Fruit fly (Drosophila melanogaster) whole organism, embryonic: ENCODE results near the gene ebd1.

Source experiments
- Abd-B ChIP-seq: fragments of 200-800 bp; sonication (Bioruptor generic); optimal IDR thresholded peaks from 2 replicates; lab custom pipeline; 2018; ENCODE audit warnings: missing biosample characterization, mild to moderate bottlenecking, missing genetic modification characterization, moderate library complexity
- Atf6 ChIP-seq: fragments of 200-800 bp; sonication (Bioruptor generic); IDR thresholded peaks from 2 replicates; pipeline ENCODE4 v1.3.6; 2022; ENCODE audit warnings: missing biosample characterization, missing genetic modification characterization
- CG10267 ChIP-seq: fragments of 200-800 bp; sonication (Bioruptor generic); optimal IDR thresholded peaks from 2 replicates; lab custom pipeline; 2018; ENCODE audit warnings: missing biosample characterization, mild to moderate bottlenecking, missing genetic modification characterization, moderate library complexity
- CG10462 ChIP-seq: fragments of 200-800 bp; sonication (Bioruptor generic); optimal IDR thresholded peaks from 2 replicates; lab custom pipeline; 2016; ENCODE audit warnings: missing biosample characterization, missing genetic modification characterization
- CG10959 ChIP-seq: fragments of 200-800 bp; sonication (Bioruptor generic); IDR thresholded peaks from 2 replicates; pipeline ENCODE4 v1.3.6; 2022; ENCODE audit warnings: missing biosample characterization, missing genetic modification characterization
- CG11085 ChIP-seq: fragments of 200-800 bp; sonication (Bioruptor generic); IDR thresholded peaks from 2 replicates; pipeline ENCODE4 v1.3.6; 2022; ENCODE audit warnings: missing biosample characterization, missing genetic modification characterization
- CG14014 ChIP-seq: fragments of 200-800 bp; sonication (Bioruptor generic); IDR thresholded peaks from 2 replicates; pipeline ENCODE4 v1.3.6; 2022; ENCODE audit warnings: missing biosample characterization, missing genetic modification characterization
- CG15601 ChIP-seq: fragments of 200-800 bp; sonication (Bioruptor generic); optimal IDR thresholded peaks from 3 replicates; lab custom pipeline; 2019; ENCODE audit warnings: missing biosample characterization, mild to moderate bottlenecking, missing genetic modification characterization, moderate library complexity
- CG16815 ChIP-seq: fragments of 200-800 bp; sonication (Bioruptor generic); optimal IDR thresholded peaks from 3 replicates; lab custom pipeline; 2017; ENCODE audit warnings: missing biosample characterization, mild to moderate bottlenecking, missing genetic modification characterization
- CG18011 ChIP-seq: fragments of 200-800 bp; sonication (Bioruptor generic); optimal IDR thresholded peaks from 2 replicates; lab custom pipeline; 2017; ENCODE audit warnings: missing biosample characterization, missing genetic modification characterization, mild to moderate bottlenecking, moderate library complexity, missing genotype
- CG18262 ChIP-seq: fragments of 200-800 bp; optimal IDR thresholded peaks from 3 replicates; lab custom pipeline; 2019; ENCODE audit warnings: missing biosample characterization, mild to moderate bottlenecking, missing genetic modification characterization, moderate library complexity
- CG3065 ChIP-seq: fragments of 200-800 bp; sonication (Bioruptor generic); optimal IDR thresholded peaks from 2 replicates; lab custom pipeline; 2016; ENCODE audit warnings: missing biosample characterization, missing genetic modification characterization
- CG31365 ChIP-seq: fragments of 200-800 bp; sonication (Bioruptor generic); optimal IDR thresholded peaks from 2 replicates; lab custom pipeline; 2018; ENCODE audit warnings: missing biosample characterization, mild to moderate bottlenecking, missing genetic modification characterization
- CG31388 ChIP-seq: fragments of 200-800 bp; sonication (Bioruptor generic); optimal IDR thresholded peaks from 2 replicates; lab custom pipeline; 2016; ENCODE audit warnings: missing biosample characterization, missing genetic modification characterization
- CG4730 ChIP-seq: fragments of 200-800 bp; sonication (Bioruptor generic); IDR thresholded peaks from 2 replicates; pipeline ENCODE4 v1.3.6; 2022; ENCODE audit warnings: missing biosample characterization, missing genetic modification characterization
- CG5245 ChIP-seq: fragments of 200-800 bp; sonication (Bioruptor generic); optimal IDR thresholded peaks from 3 replicates; lab custom pipeline; 2016; ENCODE audit warnings: missing biosample characterization, missing genetic modification characterization
- CG7839 ChIP-seq: fragments of 200-800 bp; sonication (Bioruptor generic); optimal IDR thresholded peaks from 3 replicates; lab custom pipeline; 2018; ENCODE audit warnings: missing biosample characterization, mild to moderate bottlenecking, missing genetic modification characterization, moderate library complexity
- CG7963 ChIP-seq: fragments of 200-800 bp; sonication (Bioruptor generic); IDR thresholded peaks from 3 replicates; pipeline ENCODE4 v1.3.6; 2022; ENCODE audit warnings: missing biosample characterization, missing genetic modification characterization; ENCODE audit not compliant: partially characterized antibody
- CG8281 ChIP-seq: fragments of 200-800 bp; sonication (Bioruptor generic); optimal IDR thresholded peaks from 2 replicates; lab custom pipeline; 2018; ENCODE audit warnings: missing biosample characterization, mild to moderate bottlenecking, missing genetic modification characterization, moderate library complexity
- CG9817 ChIP-seq: fragments of 200-800 bp; sonication (Bioruptor generic); optimal IDR thresholded peaks from 2 replicates; lab custom pipeline; 2018; ENCODE audit warnings: missing biosample characterization, mild to moderate bottlenecking, missing genetic modification characterization, moderate library complexity
- CTCF ChIP-seq: fragments of 200-800 bp; sonication (Bioruptor generic); optimal IDR thresholded peaks from 2 replicates; lab custom pipeline; 2017; ENCODE audit warnings: missing biosample characterization, mild to moderate bottlenecking, missing genetic modification characterization, moderate library complexity
- D19A ChIP-seq: fragments of 200-800 bp; optimal IDR thresholded peaks from 3 replicates; lab custom pipeline; 2019; ENCODE audit warnings: missing biosample characterization, mild to moderate bottlenecking, missing genetic modification characterization, moderate library complexity
- E2f2 ChIP-seq: fragments of 200-800 bp; sonication (Bioruptor generic); IDR thresholded peaks from 2 replicates; pipeline ENCODE4 v1.3.6; 2022; ENCODE audit warnings: missing biosample characterization, missing genetic modification characterization
- HHEX ChIP-seq: fragments of 200-800 bp; sonication (Bioruptor generic); optimal IDR thresholded peaks from 3 replicates; lab custom pipeline; 2017; ENCODE audit warnings: missing biosample characterization, mild to moderate bottlenecking, missing genetic modification characterization, missing genetic modification reagents
- Hmx ChIP-seq: fragments of 200-800 bp; sonication (Bioruptor generic); optimal IDR thresholded peaks from 2 replicates; lab custom pipeline; 2016; ENCODE audit warnings: missing biosample characterization, missing genetic modification characterization
- MESR4 ChIP-seq: fragments of 200-800 bp; sonication (Bioruptor generic); optimal IDR thresholded peaks from 2 replicates; lab custom pipeline; 2018; ENCODE audit warnings: missing biosample characterization, mild to moderate bottlenecking, missing genetic modification characterization, moderate library complexity
- Neu2 ChIP-seq: fragments of 200-800 bp; sonication (Bioruptor generic); optimal IDR thresholded peaks from 3 replicates; lab custom pipeline; 2016; ENCODE audit warnings: missing biosample characterization, missing genetic modification characterization, borderline replicate concordance
- Ptx1 ChIP-seq: fragments of 200-800 bp; sonication (Bioruptor generic); IDR thresholded peaks from 2 replicates; pipeline ENCODE4 v1.3.6; 2022; ENCODE audit warnings: missing biosample characterization, missing genetic modification characterization
- ap ChIP-seq: fragments of 200-800 bp; sonication (Bioruptor generic); IDR thresholded peaks from 2 replicates; pipeline ENCODE4 v1.3.6; 2022; ENCODE audit warnings: missing biosample characterization, missing genetic modification characterization
- bigmax ChIP-seq: fragments of 200-800 bp; sonication (Bioruptor generic); optimal IDR thresholded peaks from 2 replicates; lab custom pipeline; 2018; ENCODE audit warnings: missing biosample characterization, mild to moderate bottlenecking, missing genetic modification characterization
- btn ChIP-seq: fragments of 200-800 bp; sonication (Bioruptor generic); optimal IDR thresholded peaks from 2 replicates; lab custom pipeline; 2016; ENCODE audit warnings: missing biosample characterization, missing genetic modification characterization
- cato ChIP-seq: fragments of 200-800 bp; sonication (Bioruptor generic); optimal IDR thresholded peaks from 2 replicates; lab custom pipeline; 2016; ENCODE audit warnings: missing biosample characterization, missing genetic modification characterization, borderline replicate concordance
- cwo ChIP-seq: fragments of 200-800 bp; sonication (Bioruptor generic); optimal IDR thresholded peaks from 3 replicates; lab custom pipeline; 2017; ENCODE audit warnings: missing biosample characterization, missing genetic modification characterization, mild to moderate bottlenecking, moderate library complexity, missing genetic modification reagents
- dan ChIP-seq: fragments of 200-800 bp; sonication (Bioruptor generic); IDR thresholded peaks from 2 replicates; pipeline ENCODE4 v1.3.6; 2022; ENCODE audit warnings: missing biosample characterization, missing genetic modification characterization
- gro ChIP-seq: fragments of 200-800 bp; sonication (Bioruptor generic); optimal IDR thresholded peaks from 2 replicates; lab custom pipeline; 2016; ENCODE audit warnings: missing biosample characterization, missing genetic modification characterization
- lab ChIP-seq: fragments of 200-800 bp; sonication (Bioruptor generic); optimal IDR thresholded peaks from 3 replicates; lab custom pipeline; 2017; ENCODE audit warnings: missing biosample characterization, missing genetic modification characterization, mild to moderate bottlenecking, moderate library complexity, missing genetic modification reagents
- lola ChIP-seq, 3 experiments: fragments of >200 bp in 2 of 3; fragments of 200-800 bp in 1 of 3; sonication (Bioruptor generic) in 1 of 3; optimal IDR thresholded peaks; 2 replicates each; lab custom pipeline; 2017 to 2019; ENCODE audit warnings: missing biosample characterization in 3 of 3, missing genetic modification characterization in 3 of 3, mild to moderate bottlenecking in 1 of 3, moderate library complexity in 1 of 3
- oc ChIP-seq: fragments of 200-800 bp; sonication (Bioruptor generic); optimal IDR thresholded peaks from 2 replicates; lab custom pipeline; 2018; ENCODE audit warnings: missing biosample characterization, mild to moderate bottlenecking, missing genetic modification characterization, moderate library complexity
- pnt ChIP-seq: fragments of 200-800 bp; sonication (Bioruptor generic); optimal IDR thresholded peaks from 3 replicates; lab custom pipeline; 2016; ENCODE audit warnings: missing biosample characterization, missing genetic modification characterization
- pum ChIP-seq: fragments of 200-800 bp; sonication (Bioruptor generic); optimal IDR thresholded peaks from 2 replicates; lab custom pipeline; 2016; ENCODE audit warnings: missing biosample characterization, missing genetic modification characterization
- rib ChIP-seq: fragments of 200-800 bp; sonication (Bioruptor generic); IDR thresholded peaks from 2 replicates; pipeline ENCODE4 v1.3.6; 2022; ENCODE audit warnings: missing biosample characterization, missing genetic modification characterization
- seq ChIP-seq: fragments of 200-800 bp; sonication (Bioruptor generic); IDR thresholded peaks from 2 replicates; pipeline ENCODE4 v1.3.6; 2022; ENCODE audit warnings: missing biosample characterization, missing genetic modification characterization
- shn ChIP-seq: fragments of 200-800 bp; sonication (Bioruptor generic); optimal IDR thresholded peaks from 3 replicates; lab custom pipeline; 2016; ENCODE audit warnings: missing biosample characterization, missing genetic modification characterization
- sim ChIP-seq: fragments of 200-800 bp; sonication (Bioruptor generic); IDR thresholded peaks from 2 replicates; pipeline ENCODE4 v1.3.6; 2022; ENCODE audit warnings: missing biosample characterization, missing genetic modification characterization
- slbo ChIP-seq: fragments of 200-800 bp; sonication (Bioruptor generic); IDR thresholded peaks from 2 replicates; pipeline ENCODE4 v1.3.6; 2022; ENCODE audit warnings: missing biosample characterization, missing genetic modification characterization
- slp2 ChIP-seq: fragments of 200-800 bp; sonication (Bioruptor generic); optimal IDR thresholded peaks from 2 replicates; lab custom pipeline; 2016; ENCODE audit warnings: missing biosample characterization, missing genetic modification characterization
- sob ChIP-seq: fragments of 200-800 bp; sonication (Bioruptor generic); IDR thresholded peaks from 2 replicates; pipeline ENCODE4 v1.3.6; 2022; ENCODE audit warnings: missing biosample characterization, missing genetic modification characterization
- tap ChIP-seq: fragments of 200-800 bp; optimal IDR thresholded peaks from 3 replicates; lab custom pipeline; 2019; ENCODE audit warnings: missing biosample characterization, mild to moderate bottlenecking, missing genetic modification characterization, moderate library complexity
- tll ChIP-seq, 2 experiments: fragments of 200-800 bp in 1 of 2; fragments of >200 bp in 1 of 2; sonication (Bioruptor generic) in 1 of 2; optimal IDR thresholded peaks; 2 replicates each; lab custom pipeline; 2017 to 2019; ENCODE audit warnings: missing biosample characterization in 2 of 2, missing genetic modification characterization in 2 of 2, mild to moderate bottlenecking in 1 of 2, moderate library complexity in 1 of 2
- trem ChIP-seq: fragments of 200-800 bp; optimal IDR thresholded peaks from 3 replicates; lab custom pipeline; 2019; ENCODE audit warnings: missing biosample characterization, mild to moderate bottlenecking, missing genetic modification characterization, moderate library complexity
- ttk ChIP-seq: fragments of 200-800 bp; sonication (Bioruptor generic); IDR thresholded peaks from 2 replicates; pipeline ENCODE4 v2.1.2; 2022; ENCODE audit warnings: missing biosample characterization, missing genetic modification characterization

The ebd1 gene

DNA sequence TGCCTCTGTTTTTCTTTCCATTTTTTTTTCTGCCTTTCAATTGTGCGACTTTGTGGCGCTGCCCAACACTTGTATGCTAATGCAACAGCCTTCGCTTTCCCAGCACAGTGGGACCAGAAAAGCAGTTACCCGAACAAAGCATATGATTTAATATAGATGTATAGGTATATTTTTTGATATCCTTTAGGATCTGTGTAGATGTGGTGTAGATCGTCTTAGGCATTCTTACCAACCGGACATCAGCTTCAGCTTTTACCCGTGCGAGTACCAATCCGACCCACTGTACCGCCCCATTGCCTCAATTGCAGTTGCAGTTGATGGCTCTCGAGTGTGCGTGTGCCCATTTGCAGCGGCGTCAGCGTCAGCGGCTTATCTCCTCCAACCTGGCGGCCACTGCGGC, 48.9 kb downstream of the ebd1 start (continued):
- TF ChIP-seq CG3065 (peak; percentile 45), CG10462 (GFP tag; lab: Kevin White, UChicago) (peak; percentile 3), CG7839 (peak; percentile 68), slp2 (GFP tag; lab: Kevin White, UChicago) (peak; percentile 2), HHEX (peak; percentile 6), CG18011 (GFP tag; lab: Kevin White, UChicago) (no peak), sob (GFP tag; lab: Robert Waterston, UW) (peak; percentile 21; the same call in 1 of the 2 replicates), Ptx1 (GFP tag; lab: Robert Waterston, UW) (peak; percentile 64), tll (GFP tag; optimal IDR thresholded peaks at IDR 0.05; lab: Kevin White, UChicago) (no peak), CG7963 (no peak), btn (GFP tag; lab: Kevin White, UChicago) (peak; percentile 27), Atf6 (peak; percentile 59), CG4730 (GFP tag; lab: Robert Waterston, UW) (peak; percentile 42), Neu2 (GFP tag; lab: Kevin White, UChicago) (no peak), lola (GFP tag; optimal IDR thresholded peaks at IDR 0.05; lab: Kevin White, UChicago) (peak in 1 of 3 experiments; percentile 64), pnt (GFP tag; lab: Kevin White, UChicago) (peak; percentile 20), Hmx (no peak), CG18262 (tag; lab: Kevin White, UChicago) (peak; percentile 75), CG11085 (GFP tag; lab: Robert Waterston, UW) (0 out of 2 replicates have a peak, but pooled peaks have one; percentile 21), MESR4 (GFP tag; lab: Kevin White, UChicago) (no peak), ttk (GFP tag; lab: Robert Waterston, UW) (peak; percentile 59; the same call in 1 of the 2 replicates), seq (GFP tag; lab: Robert Waterston, UW) (peak; percentile 49; the same call in 1 of the 2 replicates), oc (tag; lab: Kevin White, UChicago) (peak; percentile 72), pum (GFP tag; lab: Kevin White, UChicago) (peak; percentile 54), cwo (GFP tag; lab: Kevin White, UChicago) (no peak), CG31388 (GFP tag; lab: Kevin White, UChicago) (peak; percentile 1), CG16815 (GFP tag; lab: Kevin White, UChicago) (peak; percentile 55), gro (GFP tag; lab: Kevin White, UChicago) (no peak), rib (GFP tag; lab: Robert Waterston, UW) (no peak), E2f2 (peak; percentile 31; the same call in 1 of the 2 replicates), tap (tag; lab: Kevin White, UChicago) (peak; percentile 56), sim (GFP tag; lab: Robert Waterston, UW) (peak; percentile 65; the same call in 1 of the 2 replicates), bigmax (GFP tag; lab: Kevin White, UChicago) (no peak), CG8281 (peak; percentile 5), CG9817 (peak; percentile 24), CG10959 (GFP tag; lab: Robert Waterston, UW) (peak; percentile 65), ap (peak; percentile 65), D19A (peak; percentile 61), cato (GFP tag; lab: Kevin White, UChicago) (peak; percentile 48), CG5245 (GFP tag; lab: Kevin White, UChicago) (peak; percentile 65), trem (tag; lab: Kevin White, UChicago) (peak; percentile 66), shn (GFP tag; lab: Kevin White, UChicago) (peak; percentile 32), CG10267 (tag; lab: Kevin White, UChicago) (peak; percentile 38), lab (peak; percentile 54), CG15601 (tag; lab: Kevin White, UChicago) (peak; percentile 56), dan (GFP tag; lab: Robert Waterston, UW) (peak; percentile 45), Abd-B (GFP tag; lab: Kevin White, UChicago) (peak; percentile 15), CG14014 (peak; percentile 32; the same call in 1 of the 2 replicates), CTCF (GFP tag; lab: Kevin White, UChicago) (peak; percentile 25), CG31365 (tag; lab: Kevin White, UChicago) (no peak), slbo (GFP tag; lab: Robert Waterston, UW) (peak; percentile 54)
